Fruit fly (Drosophila melanogaster): ENCODE results near the gene Mur11Da.

DNA sequence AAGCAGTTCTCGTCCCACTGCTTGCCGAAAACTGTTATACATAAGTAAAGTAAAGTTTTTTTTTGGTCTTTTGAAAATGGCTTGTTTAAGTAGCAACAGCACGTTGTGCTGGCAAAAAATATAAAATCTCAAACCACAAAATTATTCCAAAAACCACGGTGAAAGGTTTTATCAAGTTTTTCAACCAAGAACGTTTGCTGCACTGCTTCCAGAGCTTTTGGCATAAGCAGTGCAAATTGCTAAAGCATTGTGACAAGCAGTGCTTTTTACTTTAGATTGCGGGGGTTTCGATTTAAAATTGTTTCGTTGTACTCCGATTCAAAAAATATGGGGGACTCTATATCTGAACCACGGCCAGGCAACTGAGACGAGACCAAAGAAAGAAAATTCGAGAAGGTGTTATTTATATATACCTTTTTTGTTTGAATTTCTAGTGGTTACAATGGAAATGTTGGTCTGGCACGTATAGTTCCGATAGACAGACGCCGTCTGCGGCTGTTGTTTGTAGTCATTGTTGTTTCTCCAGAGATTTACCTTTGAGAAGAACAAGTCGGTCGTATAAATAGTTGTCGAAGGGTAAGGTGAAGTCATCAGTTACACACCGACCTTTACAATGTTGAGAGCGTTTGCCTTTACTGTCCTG lies at the start of gene Mur11Da:
- TF ChIP-seq ttk (optimal IDR thresholded peaks at IDR 0.05) (no peak), Sin3A (optimal IDR thresholded peaks at IDR 0.05) (no peak), psq (optimal IDR thresholded peaks at IDR 0.05) (no peak), h (optimal IDR thresholded peaks at IDR 0.05) (no peak), Myc (optimal IDR thresholded peaks at IDR 0.05) (no peak)

Measured in Kc167 (cell line).